Fruit fly (Drosophila melanogaster) whole organism, embryonic: ENCODE results near the gene SoYb.

Experiments
- CG10431 ChIP-seq: fragments of 200-800 bp; sonication (Bioruptor generic); optimal IDR thresholded peaks from 3 replicates; lab custom pipeline; 2018; ENCODE audit warnings: missing biosample characterization, mild to moderate bottlenecking, missing genetic modification characterization
- CG11456 ChIP-seq: fragments of 200-800 bp; sonication (Bioruptor generic); IDR thresholded peaks from 3 replicates; pipeline ENCODE4 v1.3.6; 2022; ENCODE audit warnings: missing biosample characterization, missing genetic modification characterization
- CG11504 ChIP-seq: fragments of 200-800 bp; sonication (Bioruptor generic); optimal IDR thresholded peaks from 3 replicates; lab custom pipeline; 2019; ENCODE audit warnings: missing biosample characterization, mild to moderate bottlenecking, missing genetic modification characterization, moderate library complexity
- CG11695 ChIP-seq: fragments of 200-800 bp; sonication (Bioruptor generic); IDR thresholded peaks from 3 replicates; pipeline ENCODE4 v1.3.6; 2022; ENCODE audit warnings: missing biosample characterization, missing genetic modification characterization
- CG13287 ChIP-seq: fragments of 200-800 bp; sonication (Bioruptor generic); IDR thresholded peaks from 2 replicates; pipeline ENCODE4 v1.3.6; 2022; ENCODE audit warnings: missing biosample characterization, missing genetic modification characterization; ENCODE audit not compliant: partially characterized antibody
- CG13424 ChIP-seq: fragments of 200-800 bp; sonication (Bioruptor generic); optimal IDR thresholded peaks from 2 replicates; lab custom pipeline; 2019; ENCODE audit warnings: missing biosample characterization, mild to moderate bottlenecking, missing genetic modification characterization, moderate library complexity
- CG13894 ChIP-seq: fragments of 200-800 bp; sonication (Bioruptor generic); optimal IDR thresholded peaks from 3 replicates; lab custom pipeline; 2018; ENCODE audit warnings: missing biosample characterization, mild to moderate bottlenecking, missing genetic modification characterization, moderate library complexity
- CG15073 ChIP-seq: fragments of 200-800 bp; sonication (Bioruptor generic); optimal IDR thresholded peaks from 2 replicates; lab custom pipeline; 2016; ENCODE audit warnings: missing biosample characterization, missing genetic modification characterization
- CG15479 ChIP-seq: fragments of 200-800 bp; sonication (Bioruptor generic); optimal IDR thresholded peaks from 3 replicates; lab custom pipeline; 2019; ENCODE audit warnings: missing biosample characterization, mild to moderate bottlenecking, missing genetic modification characterization, moderate library complexity
- CG2120 ChIP-seq: fragments of 200-800 bp; sonication (Bioruptor generic); optimal IDR thresholded peaks from 3 replicates; lab custom pipeline; 2016; ENCODE audit warnings: missing biosample characterization, missing genetic modification characterization
- CG2712 ChIP-seq: fragments of 200-800 bp; optimal IDR thresholded peaks from 3 replicates; lab custom pipeline; 2019; ENCODE audit warnings: missing biosample characterization, mild to moderate bottlenecking, missing genetic modification characterization, moderate library complexity
- CG2875 ChIP-seq: fragments of 200-800 bp; sonication (Bioruptor generic); optimal IDR thresholded peaks from 2 replicates; lab custom pipeline; 2017; ENCODE audit warnings: missing biosample characterization, mild to moderate bottlenecking, missing genetic modification characterization, missing genetic modification reagents
- CG4424 ChIP-seq: fragments of 200-800 bp; sonication (Bioruptor generic); optimal IDR thresholded peaks from 3 replicates; lab custom pipeline; 2016; ENCODE audit warnings: missing biosample characterization, missing genetic modification characterization
- CG6765 ChIP-seq: fragments of 200-800 bp; sonication (Bioruptor generic); optimal IDR thresholded peaks from 3 replicates; lab custom pipeline; 2017; ENCODE audit warnings: missing biosample characterization, mild to moderate bottlenecking, missing genetic modification characterization
- CG7963 ChIP-seq: fragments of 200-800 bp; sonication (Bioruptor generic); IDR thresholded peaks from 3 replicates; pipeline ENCODE4 v1.3.6; 2022; ENCODE audit warnings: missing biosample characterization, missing genetic modification characterization; ENCODE audit not compliant: partially characterized antibody
- CG8924 ChIP-seq: fragments of 200-800 bp; optimal IDR thresholded peaks from 3 replicates; lab custom pipeline; 2019; ENCODE audit warnings: missing biosample characterization, mild to moderate bottlenecking, missing genetic modification characterization, moderate library complexity
- CG9215 ChIP-seq: fragments of 200-800 bp; sonication (Bioruptor generic); IDR thresholded peaks from 2 replicates; pipeline ENCODE4 v1.3.6; 2022; ENCODE audit warnings: missing biosample characterization, missing genetic modification characterization
- Dek ChIP-seq: fragments of 200-800 bp; sonication (Bioruptor generic); optimal IDR thresholded peaks from 3 replicates; lab custom pipeline; 2019; ENCODE audit warnings: missing biosample characterization, mild to moderate bottlenecking, missing genetic modification characterization, moderate library complexity
- Drgx ChIP-seq: fragments of 200-800 bp; sonication (Bioruptor generic); IDR thresholded peaks from 2 replicates; pipeline ENCODE4 v1.3.6; 2022; ENCODE audit warnings: missing biosample characterization, missing genetic modification characterization
- H2.0 ChIP-seq: fragments of 200-800 bp; sonication (Bioruptor generic); IDR thresholded peaks from 2 replicates; pipeline ENCODE4 v1.3.6; 2022; ENCODE audit warnings: missing biosample characterization, missing genetic modification characterization
- HLH54F ChIP-seq: fragments of 200-800 bp; sonication (Bioruptor generic); optimal IDR thresholded peaks from 3 replicates; lab custom pipeline; 2016; ENCODE audit warnings: missing biosample characterization, missing genetic modification characterization
- Hmr ChIP-seq: fragments of 200-800 bp; sonication (Bioruptor generic); optimal IDR thresholded peaks from 3 replicates; lab custom pipeline; 2017; ENCODE audit warnings: mild to moderate bottlenecking, missing biosample characterization, missing genetic modification reagents, missing genetic modification characterization
- Lpt ChIP-seq: fragments of >200 bp; optimal IDR thresholded peaks from 2 replicates; lab custom pipeline; 2018; ENCODE audit warnings: missing biosample characterization, missing genetic modification characterization
- MBD-R2 ChIP-seq: fragments of 200-800 bp; sonication (Bioruptor generic); IDR thresholded peaks from 2 replicates; pipeline ENCODE4 v1.3.6; 2022; ENCODE audit warnings: missing biosample characterization, missing genetic modification characterization
- MESR4 ChIP-seq: fragments of 200-800 bp; sonication (Bioruptor generic); optimal IDR thresholded peaks from 2 replicates; lab custom pipeline; 2018; ENCODE audit warnings: missing biosample characterization, mild to moderate bottlenecking, missing genetic modification characterization, moderate library complexity
- MTF-1 ChIP-seq: fragments of 200-800 bp; sonication (Bioruptor generic); optimal IDR thresholded peaks from 2 replicates; lab custom pipeline; 2018; ENCODE audit warnings: missing biosample characterization, mild to moderate bottlenecking, missing genetic modification characterization, borderline replicate concordance
- NC2α ChIP-seq: fragments of 200-800 bp; sonication (Bioruptor generic); optimal IDR thresholded peaks from 2 replicates; lab custom pipeline; 2016; ENCODE audit warnings: missing biosample characterization, missing genetic modification characterization
- Neu2 ChIP-seq: fragments of 200-800 bp; sonication (Bioruptor generic); optimal IDR thresholded peaks from 3 replicates; lab custom pipeline; 2016; ENCODE audit warnings: missing biosample characterization, missing genetic modification characterization, borderline replicate concordance
- Opbp ChIP-seq: fragments of 200-800 bp; sonication (Bioruptor generic); IDR thresholded peaks from 3 replicates; pipeline ENCODE4 v1.3.6; 2022; ENCODE audit warnings: missing biosample characterization, missing genetic modification characterization; ENCODE audit not compliant: partially characterized antibody
- Spps ChIP-seq: fragments of 200-800 bp; sonication (Bioruptor generic); optimal IDR thresholded peaks from 2 replicates; lab custom pipeline; 2018; ENCODE audit warnings: missing biosample characterization, mild to moderate bottlenecking, missing genetic modification characterization
- Stat92E ChIP-seq, 3 experiments: fragments of >200 bp in 2 of 3; fragments of 200-800 bp in 1 of 3; sonication (Bioruptor generic) in 1 of 3; optimal IDR thresholded peaks; 2 replicates each; lab custom pipeline; 2017 to 2019; ENCODE audit warnings: missing biosample characterization in 3 of 3, missing genetic modification characterization in 3 of 3, mild to moderate bottlenecking in 1 of 3, moderate library complexity in 1 of 3
- Trl ChIP-seq, 3 experiments: fragments of >200 bp in 2 of 3; fragments of 200-800 bp in 1 of 3; sonication (Bioruptor generic) in 1 of 3; optimal IDR thresholded peaks; 2 replicates in 1 of 3; 3 replicates in 2 of 3; lab custom pipeline; 2016 to 2017; ENCODE audit warnings: missing biosample characterization in 1 of 3, missing genetic modification characterization in 1 of 3
- Vsx1 ChIP-seq: fragments of 200-800 bp; sonication (Bioruptor generic); optimal IDR thresholded peaks from 2 replicates; lab custom pipeline; 2017; ENCODE audit warnings: missing biosample characterization, mild to moderate bottlenecking, missing genetic modification characterization, missing genetic modification reagents
- ab ChIP-seq: fragments of 200-800 bp; sonication (Bioruptor generic); optimal IDR thresholded peaks from 2 replicates; lab custom pipeline; 2016; ENCODE audit warnings: missing biosample characterization, missing genetic modification characterization
- ato ChIP-seq: fragments of 200-800 bp; sonication (Bioruptor generic); IDR thresholded peaks from 2 replicates; pipeline ENCODE4 v1.3.6; 2022; ENCODE audit warnings: missing biosample characterization, missing genetic modification characterization; ENCODE audit not compliant: partially characterized antibody
- cg ChIP-seq: fragments of 200-800 bp; sonication (Bioruptor generic); optimal IDR thresholded peaks from 3 replicates; lab custom pipeline; 2019; ENCODE audit warnings: missing biosample characterization, mild to moderate bottlenecking, missing genetic modification characterization, moderate library complexity
- danr ChIP-seq: fragments of 200-800 bp; sonication (Bioruptor generic); IDR thresholded peaks from 2 replicates; pipeline ENCODE4 v1.3.6; 2022; ENCODE audit warnings: missing biosample characterization, missing genetic modification characterization
- dmrt11E ChIP-seq: fragments of 200-800 bp; sonication (Bioruptor generic); optimal IDR thresholded peaks from 3 replicates; lab custom pipeline; 2018; ENCODE audit warnings: missing biosample characterization, mild to moderate bottlenecking, missing genetic modification characterization, moderate library complexity
- fd3F ChIP-seq: fragments of 200-800 bp; sonication (Bioruptor generic); optimal IDR thresholded peaks from 2 replicates; lab custom pipeline; 2018; ENCODE audit warnings: missing biosample characterization, mild to moderate bottlenecking, missing genetic modification characterization, moderate library complexity
- mam ChIP-seq: fragments of 200-800 bp; sonication (Bioruptor generic); optimal IDR thresholded peaks from 3 replicates; lab custom pipeline; 2016; ENCODE audit warnings: missing biosample characterization, missing genetic modification characterization
- nmo ChIP-seq: fragments of 200-800 bp; sonication (Bioruptor generic); optimal IDR thresholded peaks from 2 replicates; lab custom pipeline; 2018; ENCODE audit warnings: missing biosample characterization, mild to moderate bottlenecking, missing genetic modification characterization, moderate library complexity
- org-1 ChIP-seq: fragments of 200-800 bp; sonication (Bioruptor generic); optimal IDR thresholded peaks from 2 replicates; lab custom pipeline; 2017; ENCODE audit warnings: missing biosample characterization, missing genetic modification characterization
- pb ChIP-seq: fragments of 200-800 bp; sonication (Bioruptor generic); optimal IDR thresholded peaks from 3 replicates; lab custom pipeline; 2016; ENCODE audit warnings: missing biosample characterization, missing genetic modification characterization
- row ChIP-seq: fragments of 200-800 bp; sonication (Bioruptor generic); IDR thresholded peaks from 3 replicates; pipeline ENCODE4 v1.3.6; 2022; ENCODE audit warnings: missing biosample characterization, missing genetic modification characterization
- tap ChIP-seq: fragments of 200-800 bp; optimal IDR thresholded peaks from 3 replicates; lab custom pipeline; 2019; ENCODE audit warnings: missing biosample characterization, mild to moderate bottlenecking, missing genetic modification characterization, moderate library complexity
- unc-4 ChIP-seq: fragments of 200-800 bp; sonication (Bioruptor generic); IDR thresholded peaks from 2 replicates; pipeline ENCODE4 v1.3.6; 2022; ENCODE audit warnings: missing biosample characterization, missing genetic modification characterization; ENCODE audit not compliant: partially characterized antibody
- wdn ChIP-seq: fragments of 200-800 bp; sonication (Bioruptor generic); IDR thresholded peaks from 2 replicates; pipeline ENCODE4 v1.3.6; 2022; ENCODE audit warnings: missing biosample characterization, missing genetic modification characterization
- yki ChIP-seq: fragments of >200 bp; optimal IDR thresholded peaks from 3 replicates; lab custom pipeline; 2018

SoYb gene

DNA sequence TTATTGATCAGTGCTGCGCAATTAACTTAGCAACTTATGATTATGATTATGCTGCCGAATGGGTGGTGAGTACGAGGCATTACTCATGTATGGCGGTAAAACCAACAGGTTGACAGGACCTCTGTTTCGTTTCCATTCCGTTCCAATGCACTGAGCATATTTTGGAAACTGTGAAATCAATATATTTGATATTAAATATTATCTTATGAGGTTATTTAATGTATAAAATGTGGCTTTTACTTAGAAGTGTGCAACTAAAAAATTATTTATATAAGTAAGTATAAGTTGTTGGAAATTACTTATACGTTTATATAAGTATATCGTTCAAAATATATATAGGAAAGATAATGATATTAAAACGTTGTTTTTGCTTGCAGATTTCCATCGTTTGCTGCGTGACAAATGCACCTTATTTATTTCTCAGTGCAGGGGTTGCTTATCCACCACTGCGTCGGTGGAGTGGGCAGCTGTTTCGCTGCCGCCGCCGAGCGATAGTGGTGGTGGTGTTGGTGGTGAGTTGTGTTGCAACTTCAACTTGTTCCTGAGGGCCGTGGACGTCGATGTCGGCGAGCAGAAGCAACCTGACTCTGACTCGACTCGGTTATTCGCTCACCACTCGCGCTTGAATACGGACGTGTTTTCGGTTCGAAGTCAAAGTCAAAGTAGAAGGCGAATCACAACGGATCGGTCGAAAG is 18.3 kb downstream of the SoYb start, which contains the start of gene bib (continued):
- no peak for TF ChIP-seq pb (GFP tag; lab: Kevin White, UChicago)
- peak; percentile 67 for TF ChIP-seq Spps (tag; lab: Kevin White, UChicago)
- TF ChIP-seq Drgx (GFP tag; lab: Robert Waterston, UW), result peak; percentile 72
- TF ChIP-seq tap (tag; lab: Kevin White, UChicago), result peak; percentile 73
- peak; percentile 80 for TF ChIP-seq CG15479
- peak; percentile 47 for TF ChIP-seq CG6765 (GFP tag; lab: Kevin White, UChicago)
- TF ChIP-seq MTF-1 (GFP tag; lab: Kevin White, UChicago), result peak; percentile 42
- TF ChIP-seq CG4424 (GFP tag; lab: Kevin White, UChicago), result peak; percentile 90
- TF ChIP-seq CG15073 (GFP tag; lab: Kevin White, UChicago), result no peak
- peak; percentile 85 for TF ChIP-seq row (GFP tag; lab: Robert Waterston, UW)
- no peak for TF ChIP-seq ab (GFP tag; lab: Kevin White, UChicago)
- TF ChIP-seq CG11504, result peak; percentile 89
- peak; percentile 86 for TF ChIP-seq CG13424 (tag; lab: Kevin White, UChicago)
- TF ChIP-seq CG11695 (GFP tag; lab: Robert Waterston, UW), result peak; percentile 69
- TF ChIP-seq Trl (optimal IDR thresholded peaks at IDR 0.05; lab: Kevin White, UChicago), result no peak
- peak; percentile 24 for TF ChIP-seq Trl (GFP tag; optimal IDR thresholded peaks at IDR 0.05; lab: Kevin White, UChicago)
- no peak for TF ChIP-seq CG7963 (GFP tag; lab: Robert Waterston, UW)
- peak; percentile 4 for TF ChIP-seq mam (GFP tag; lab: Kevin White, UChicago)
- TF ChIP-seq Neu2 (GFP tag; lab: Kevin White, UChicago), result no peak
- TF ChIP-seq MESR4 (GFP tag; lab: Kevin White, UChicago), result peak; percentile 8
- peak; percentile 88 for TF ChIP-seq Hmr
- TF ChIP-seq CG9215 (GFP tag; lab: Robert Waterston, UW), result peak; percentile 57
- TF ChIP-seq Lpt, result no peak
- peak; percentile 56; the same call in 1 of the 2 replicates for TF ChIP-seq danr (GFP tag; lab: Robert Waterston, UW)
- no peak for TF ChIP-seq CG13287 (GFP tag; lab: Robert Waterston, UW)
- peak; percentile 18 for TF ChIP-seq CG13894 (tag; lab: Kevin White, UChicago)
- peak; percentile 96 for TF ChIP-seq dmrt11E (tag; lab: Kevin White, UChicago)
- TF ChIP-seq unc-4, result no peak
- peak; percentile 59 for TF ChIP-seq Dek (tag; lab: Kevin White, UChicago)
- peak in 1 of 3 experiments; percentile 80 for TF ChIP-seq Stat92E (GFP tag; optimal IDR thresholded peaks at IDR 0.05; lab: Kevin White, UChicago)
- TF ChIP-seq org-1, result peak; percentile 82
- TF ChIP-seq CG8924 (tag; lab: Kevin White, UChicago), result peak; percentile 94
- TF ChIP-seq cg (GFP tag; lab: Kevin White, UChicago), result peak; percentile 10
- TF ChIP-seq CG11456 (GFP tag; lab: Robert Waterston, UW), result no peak
- no peak for TF ChIP-seq ato
- TF ChIP-seq NC2α, result no peak
- 0 out of 2 replicates have a peak, but pooled peaks have one; percentile 31 for TF ChIP-seq H2.0 (GFP tag; lab: Robert Waterston, UW)
- peak; percentile 19 for TF ChIP-seq HLH54F
- TF ChIP-seq Vsx1 (GFP tag; lab: Kevin White, UChicago), result peak; percentile 73
- TF ChIP-seq wdn, result 0 out of 2 replicates have a peak, but pooled peaks have one; percentile 20
- peak; percentile 52 for TF ChIP-seq fd3F (GFP tag; lab: Kevin White, UChicago)
- TF ChIP-seq nmo (GFP tag; lab: Kevin White, UChicago), result peak; percentile 93
- peak; percentile 95 for TF ChIP-seq CG2712 (tag; lab: Kevin White, UChicago)
- TF ChIP-seq Opbp (GFP tag; lab: Robert Waterston, UW), result peak; percentile 49; the same call in 2 of the 3 replicates
- TF ChIP-seq CG10431 (GFP tag; lab: Kevin White, UChicago), result peak; percentile 85
- TF ChIP-seq CG2875 (GFP tag; lab: Kevin White, UChicago), result peak; percentile 88
- no peak for TF ChIP-seq MBD-R2
- no peak for TF ChIP-seq yki (lab: Kevin White, UChicago)
- TF ChIP-seq CG2120 (GFP tag; lab: Kevin White, UChicago), result peak; percentile 56
